ENCODE assay signal across 2 fruit fly cellular contexts in the genomic region with DNA sequence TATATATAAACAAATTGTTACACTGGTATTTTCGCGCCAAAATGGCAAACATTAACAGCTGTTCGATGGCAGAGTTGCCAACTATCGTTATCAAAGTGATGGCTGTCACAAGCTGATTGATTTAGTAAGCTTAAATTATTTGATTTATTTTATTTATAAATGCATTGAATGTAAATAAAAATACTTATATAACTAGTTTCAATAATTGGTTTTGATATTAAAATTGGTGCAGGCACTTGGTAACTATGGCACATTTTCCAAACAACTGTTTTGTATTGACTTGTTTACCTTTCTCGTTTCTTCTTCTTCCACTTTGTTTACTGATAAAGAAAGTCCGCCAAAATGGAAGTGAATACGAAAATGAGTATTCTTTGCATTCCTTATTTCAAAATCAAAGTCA.
A peak's percentile ranks its signal among the peaks of the same experiment; 100 is the strongest.
TF ChIP-seq lines count a peak whose summit lies in the region.

A gene (minus strand): TSS at position 84 of the 400 bp plus-strand sequence.

TF ChIP-seq in whole organism, embryonic, 481 proteins besides CTCF, POLR2A, EP300 and RAD21 (continued from another document):
- peak; percentile 5 for TF ChIP-seq Lhr (GFP tag; optimal IDR thresholded peaks at IDR 0.05; lab: Kevin White, UChicago)
- TF ChIP-seq Ada2b (GFP tag; IDR thresholded peaks at IDR 0.05; lab: Robert Waterston, UW), result no peak
- TF ChIP-seq nmo (GFP tag; optimal IDR thresholded peaks at IDR 0.05; lab: Kevin White, UChicago), result peak; percentile 24
- peak in 1 of 2 experiments; percentile 27 for TF ChIP-seq eve (GFP tag; optimal IDR thresholded peaks at IDR 0.05; lab: Kevin White, UChicago)
- TF ChIP-seq prd (optimal IDR thresholded peaks at IDR 0.05; lab: Kevin White, UChicago), result no peak
- TF ChIP-seq prd (GFP tag; IDR thresholded peaks at IDR 0.05; lab: Robert Waterston, UW), result no peak
- no peak for TF ChIP-seq CG14014 (GFP tag; IDR thresholded peaks at IDR 0.05; lab: Robert Waterston, UW)
- peak; percentile 85 for TF ChIP-seq CG4854 (GFP tag; optimal IDR thresholded peaks at IDR 0.05; lab: Kevin White, UChicago)
- no peak for TF ChIP-seq insv (GFP tag; optimal IDR thresholded peaks at IDR 0.05; lab: Kevin White, UChicago)
- peak; percentile 74 for TF ChIP-seq sd (tag; optimal IDR thresholded peaks at IDR 0.05; lab: Kevin White, UChicago)
- peak; percentile 63 for TF ChIP-seq sens (GFP tag; lab: Kevin White, UChicago)
- TF ChIP-seq gfzf (GFP tag; optimal IDR thresholded peaks at IDR 0.05; lab: Kevin White, UChicago), result peak; percentile 25
- TF ChIP-seq CG18011 (GFP tag; optimal IDR thresholded peaks at IDR 0.05; lab: Kevin White, UChicago), result peak; percentile 97
- TF ChIP-seq CG1603 (tag; optimal IDR thresholded peaks at IDR 0.05; lab: Kevin White, UChicago), result peak; percentile 28
- TF ChIP-seq ab (GFP tag; optimal IDR thresholded peaks at IDR 0.05; lab: Kevin White, UChicago), result no peak
- peak; percentile 6 for TF ChIP-seq CG4617 (GFP tag; optimal IDR thresholded peaks at IDR 0.05; lab: Kevin White, UChicago; ENCODE audit: borderline replicate concordance)
- TF ChIP-seq CG17361 (GFP tag; IDR thresholded peaks at IDR 0.05; lab: Robert Waterston, UW), result 0 out of 3 replicates have a peak, but pooled peaks have one; percentile 8
- peak; percentile 81 to 97 for TF ChIP-seq crp (GFP tag; optimal IDR thresholded peaks at IDR 0.05; lab: Kevin White, UChicago)
- TF ChIP-seq stwl (tag; optimal IDR thresholded peaks at IDR 0.05; lab: Kevin White, UChicago), result peak; percentile 59
- peak; percentile 31 for TF ChIP-seq CoRest (tag; optimal IDR thresholded peaks at IDR 0.05; lab: Kevin White, UChicago)
- TF ChIP-seq CG10267 (tag; optimal IDR thresholded peaks at IDR 0.05; lab: Kevin White, UChicago), result peak; percentile 6
- TF ChIP-seq CG2199 (GFP tag; IDR thresholded peaks at IDR 0.05; lab: Robert Waterston, UW), result no peak
- TF ChIP-seq CG31388 (GFP tag; optimal IDR thresholded peaks at IDR 0.05; lab: Kevin White, UChicago), result no peak
- no peak for TF ChIP-seq sim (GFP tag; IDR thresholded peaks at IDR 0.05; lab: Robert Waterston, UW)
- peak; percentile 92 for TF ChIP-seq MBD-R2 (GFP tag; IDR thresholded peaks at IDR 0.05; lab: Robert Waterston, UW)
- peak; percentile 7 for TF ChIP-seq Ets97D (GFP tag; optimal IDR thresholded peaks at IDR 0.05; lab: Kevin White, UChicago)
- TF ChIP-seq pzg (GFP tag; optimal IDR thresholded peaks at IDR 0.05; lab: Kevin White, UChicago), result peak; percentile 63
- TF ChIP-seq CG13287 (GFP tag; IDR thresholded peaks at IDR 0.05; lab: Robert Waterston, UW; ENCODE audit: partially characterized antibody), result peak; percentile 52; the same call in 1 of the 2 replicates
- TF ChIP-seq Dp (GFP tag; optimal IDR thresholded peaks at IDR 0.05; lab: Kevin White, UChicago), result peak; percentile 85
- no peak for TF ChIP-seq CG2129 (GFP tag; IDR thresholded peaks at IDR 0.05; lab: Robert Waterston, UW; ENCODE audit: partially characterized antibody)
- TF ChIP-seq Abd-B (GFP tag; optimal IDR thresholded peaks at IDR 0.05; lab: Kevin White, UChicago), result peak; percentile 22
- TF ChIP-seq CG17385 (GFP tag; optimal IDR thresholded peaks at IDR 0.05; lab: Kevin White, UChicago), result peak; percentile 75
- peak; percentile 16 for TF ChIP-seq Nf-YC (tag; optimal IDR thresholded peaks at IDR 0.05; lab: Kevin White, UChicago)
- TF ChIP-seq CG10543 (GFP tag; optimal IDR thresholded peaks at IDR 0.05; lab: Kevin White, UChicago), result no peak

TF ChIP-seq in whole organism, prepupa, 60 proteins besides CTCF, POLR2A, EP300 and RAD21 (continued from another document):
- no peak for TF ChIP-seq CG6854 (GFP tag; optimal IDR thresholded peaks at IDR 0.05; lab: Kevin White, UChicago)
- TF ChIP-seq fkh (GFP tag; optimal IDR thresholded peaks at IDR 0.05; lab: Kevin White, UChicago), result peak; percentile 93
- TF ChIP-seq Ets21C (GFP tag; optimal IDR thresholded peaks at IDR 0.05; lab: Kevin White, UChicago), result no peak
- TF ChIP-seq CG32006 (GFP tag; optimal IDR thresholded peaks at IDR 0.05; lab: Kevin White, UChicago), result no peak
- TF ChIP-seq Hr4 (GFP tag; optimal IDR thresholded peaks at IDR 0.05; lab: Kevin White, UChicago), result no peak
- no peak for TF ChIP-seq Gug (GFP tag; IDR thresholded peaks at IDR 0.05; lab: Robert Waterston, UW)
- TF ChIP-seq fd59A (GFP tag; optimal IDR thresholded peaks at IDR 0.05; lab: Kevin White, UChicago), result no peak
- no peak for TF ChIP-seq Ets96B (tag; optimal IDR thresholded peaks at IDR 0.05; lab: Kevin White, UChicago)
- no peak for TF ChIP-seq topi (GFP tag; optimal IDR thresholded peaks at IDR 0.05; lab: Kevin White, UChicago)
- TF ChIP-seq CG11294 (GFP tag; IDR thresholded peaks at IDR 0.05; lab: Robert Waterston, UW), result no peak
- no peak for TF ChIP-seq fd85E (GFP tag; optimal IDR thresholded peaks at IDR 0.05; lab: Kevin White, UChicago)
- TF ChIP-seq Blimp-1 (GFP tag; optimal IDR thresholded peaks at IDR 0.05; lab: Kevin White, UChicago), result no peak
- no peak for TF ChIP-seq Hr38 (GFP tag; optimal IDR thresholded peaks at IDR 0.05; lab: Kevin White, UChicago)
